Fruit fly (Drosophila melanogaster): ENCODE data around the gene Grx5.

DNA sequence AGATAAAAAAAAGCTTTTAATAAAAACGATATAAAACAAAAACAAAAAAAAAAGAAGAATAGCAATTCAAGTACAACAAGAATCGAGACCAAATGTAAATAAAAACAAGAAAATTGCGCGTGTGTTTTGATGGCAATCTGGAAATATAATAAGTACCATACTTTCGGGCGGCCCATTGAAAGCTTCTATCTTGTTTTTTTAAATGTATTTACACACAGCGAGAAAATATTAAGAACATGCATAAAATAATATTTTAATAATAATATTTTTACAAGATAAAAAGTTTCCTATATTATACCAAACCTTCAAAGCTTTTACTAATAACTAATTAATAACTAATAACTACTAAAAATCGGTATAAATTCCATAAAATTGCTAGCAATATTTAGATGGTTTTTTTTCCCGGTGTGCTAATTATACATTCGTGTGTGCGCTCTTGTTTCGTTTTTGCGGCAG lies 2.4 kb upstream of the Grx5 start:
- TF ChIP-seq CG9948 (tag; optimal IDR thresholded peaks at IDR 0.05) (peak; percentile 47), CG17806 (tag; optimal IDR thresholded peaks at IDR 0.05) (peak; percentile 58), CG14655 (GFP tag; optimal IDR thresholded peaks at IDR 0.05) (peak; percentile 50), EcR (GFP tag; optimal IDR thresholded peaks at IDR 0.05) (no peak), D1 (tag; optimal IDR thresholded peaks at IDR 0.05) (peak; percentile 52), Ets98B (GFP tag; IDR thresholded peaks at IDR 0.05) (peak; percentile 16; the same call in 1 of the 2 replicates), Pif1A (GFP tag; optimal IDR thresholded peaks at IDR 0.05) (peak; percentile 50), rn (GFP tag; IDR thresholded peaks at IDR 0.05) (no peak), CG15710 (tag; optimal IDR thresholded peaks at IDR 0.05) (peak; percentile 68)
